Worm (Caenorhabditis elegans): ENCODE results near the gene cul-5.
A peak's percentile ranks its signal among the peaks of the same experiment; 100 is the strongest.

Gene cul-5

ce11 chrV:10174632-10175075 lies 4.7 kb upstream of the cul-5 start (continued):
- TF ChIP-seq mxl-3 (GFP tag; optimal IDR thresholded peaks at IDR 0.05): peak; percentile 28
- TF ChIP-seq zfp-3 (GFP tag; conservative IDR thresholded peaks at IDR 0.05): no peak
- TF ChIP-seq ceh-44 (GFP tag; IDR thresholded peaks at IDR 0.05): no peak
- peak; percentile 84 for TF ChIP-seq F37D6.2 (tag; optimal IDR thresholded peaks at IDR 0.05)
- TF ChIP-seq ces-1 (GFP tag; optimal IDR thresholded peaks at IDR 0.05): peak; percentile 77
- TF ChIP-seq dve-1 (tag; optimal IDR thresholded peaks at IDR 0.05; ENCODE audit: insufficient read depth): no peak
- TF ChIP-seq nhr-41 (GFP tag; IDR thresholded peaks at IDR 0.05): no peak
- no peak for TF ChIP-seq snpc-1.2 (GFP tag; IDR thresholded peaks at IDR 0.05)
- no peak for TF ChIP-seq aly-2 (tag; optimal IDR thresholded peaks at IDR 0.05)
- TF ChIP-seq nhr-48 (tag; optimal IDR thresholded peaks at IDR 0.05): peak; percentile 25
- TF ChIP-seq Y105C5A.15 (GFP tag; IDR thresholded peaks at IDR 0.05): no peak
- peak; percentile 34 for TF ChIP-seq mes-2 (tag; optimal IDR thresholded peaks at IDR 0.05; ENCODE audit: poor library complexity, severe bottlenecking)
- TF ChIP-seq madf-5 (GFP tag; IDR thresholded peaks at IDR 0.05): no peak
- peak; percentile 84 for TF ChIP-seq egl-43 (GFP tag; IDR thresholded peaks at IDR 0.05)
- TF ChIP-seq mxl-2 (GFP tag; conservative IDR thresholded peaks at IDR 0.05): no peak
- TF ChIP-seq zip-2 (tag; optimal IDR thresholded peaks at IDR 0.05): no peak
- TF ChIP-seq T20F7.1 (GFP tag; optimal IDR thresholded peaks at IDR 0.05): no peak
- TF ChIP-seq spr-1 (tag; optimal IDR thresholded peaks at IDR 0.05): no peak
- no peak for TF ChIP-seq pqm-1 (tag; optimal IDR thresholded peaks at IDR 0.05)
- no peak for TF ChIP-seq lir-3 (tag; optimal IDR thresholded peaks at IDR 0.05)
- TF ChIP-seq lin-13 (GFP tag; optimal IDR thresholded peaks at IDR 0.05): no peak
- peak; percentile 89 for TF ChIP-seq rbr-2 (tag; optimal IDR thresholded peaks at IDR 0.05)
- peak in 1 of 2 experiments; percentile 1 for TF ChIP-seq unc-62 (GFP tag; optimal IDR thresholded peaks at IDR 0.05 in 1 of 2)
- peak; percentile 33 for TF ChIP-seq unc-62 (tag; optimal IDR thresholded peaks at IDR 0.05)
- TF ChIP-seq dmd-8 (GFP tag; IDR thresholded peaks at IDR 0.05): no peak
- 0 out of 2 replicates have a peak, but pooled peaks have one; percentile 26 for TF ChIP-seq saeg-2 (GFP tag; IDR thresholded peaks at IDR 0.05)
- TF ChIP-seq hlh-30 (tag; optimal IDR thresholded peaks at IDR 0.05; ENCODE audit: insufficient read depth): peak; percentile 73
- no peak for TF ChIP-seq daf-8 (GFP tag; IDR thresholded peaks at IDR 0.05)
- no peak for TF ChIP-seq nhr-77 (tag; optimal IDR thresholded peaks at IDR 0.05)
- TF ChIP-seq nhr-10 (tag; optimal IDR thresholded peaks at IDR 0.05): no peak
- TF ChIP-seq attf-4 (tag; optimal IDR thresholded peaks at IDR 0.05): no peak
- peak; percentile 58; the same call in 1 of the 2 replicates for TF ChIP-seq ceh-20 (GFP tag; IDR thresholded peaks at IDR 0.05)
- TF ChIP-seq ZK546.5 (tag; optimal IDR thresholded peaks at IDR 0.05): no peak
- no peak for TF ChIP-seq daf-12 (tag; optimal IDR thresholded peaks at IDR 0.05)
- no peak for TF ChIP-seq ZK337.2 (GFP tag; IDR thresholded peaks at IDR 0.05)
- no peak for TF ChIP-seq pha-4 (GFP tag; IDR thresholded peaks at IDR 0.05)
- no peak for TF ChIP-seq pha-4 (tag; optimal IDR thresholded peaks at IDR 0.05)
- peak; percentile 85; the same call in 1 of the 2 replicates for TF ChIP-seq ctbp-1 (GFP tag; IDR thresholded peaks at IDR 0.05)
- no peak for TF ChIP-seq D1046.2 (GFP tag; IDR thresholded peaks at IDR 0.05)
- TF ChIP-seq duxl-1 (tag; optimal IDR thresholded peaks at IDR 0.05; ENCODE audit: poor library complexity): no peak
- TF ChIP-seq ama-1 (optimal IDR thresholded peaks at IDR 0.05): no peak
- TF ChIP-seq hif-1 (tag; optimal IDR thresholded peaks at IDR 0.05): peak in 1 of 2 experiments; percentile 66
- TF ChIP-seq nhr-76 (tag; optimal IDR thresholded peaks at IDR 0.05): no peak
- TF ChIP-seq set-16 (GFP tag; IDR thresholded peaks at IDR 0.05): peak; percentile 81
- no peak for TF ChIP-seq dmd-9 (GFP tag; IDR thresholded peaks at IDR 0.05)
- no peak for TF ChIP-seq nhr-237 (tag; optimal IDR thresholded peaks at IDR 0.05)
- TF ChIP-seq F49E8.2 (tag; optimal IDR thresholded peaks at IDR 0.05; ENCODE audit: borderline replicate concordance): no peak
- no peak for TF ChIP-seq ceh-32 (tag; optimal IDR thresholded peaks at IDR 0.05; ENCODE audit: poor library complexity)
- TF ChIP-seq lsy-2 (tag; optimal IDR thresholded peaks at IDR 0.05): peak; percentile 62 to 85
- no peak for TF ChIP-seq lin-39 (tag; optimal IDR thresholded peaks at IDR 0.05)
- no peak for TF ChIP-seq sdz-12 (GFP tag; optimal IDR thresholded peaks at IDR 0.05)
- no peak for TF ChIP-seq spr-3 (GFP tag; optimal IDR thresholded peaks at IDR 0.05)
